Worm (Caenorhabditis elegans) whole organism, L1 larva: ENCODE data around the gene nhr-135.
A peak's percentile ranks its signal among the peaks of the same experiment; 100 is the strongest.

Source experiments
- F16B12.6 ChIP-seq: fragments of 150-350 bp; optimal IDR thresholded peaks from 2 replicates; lab custom pipeline; 2014; ENCODE audit warnings: missing biosample characterization, missing genetic modification characterization
- alr-1 ChIP-seq: fragments of 200-800 bp; sonication (Bioruptor generic); optimal IDR thresholded peaks from 2 replicates; lab custom pipeline; 2018; ENCODE audit warnings: borderline replicate concordance, mild to moderate bottlenecking, missing genetic modification characterization, missing compliant biosample characterization
- ama-1 ChIP-seq: fragments of 150-350 bp; optimal IDR thresholded peaks from 2 replicates; lab custom pipeline; 2014
- ceh-8 ChIP-seq: fragments of 200-800 bp; sonication (Bioruptor generic); optimal IDR thresholded peaks from 2 replicates; lab custom pipeline; 2018; ENCODE audit warnings: mild to moderate bottlenecking, missing genetic modification characterization, moderate library complexity, missing compliant biosample characterization
- ceh-88 ChIP-seq: fragments of 200-800 bp; sonication (Bioruptor generic); IDR thresholded peaks from 2 replicates; pipeline ENCODE4 v1.3.6; 2022; ENCODE audit warnings: missing genetic modification characterization, missing compliant biosample characterization
- ceh-90 ChIP-seq: sonication (generic microtip); optimal IDR thresholded peaks from 2 replicates; lab custom pipeline; 2016; ENCODE audit warnings: missing genetic modification characterization, missing compliant biosample characterization
- dpl-1 ChIP-seq, 3 experiments: fragments of 150-350 bp in 2 of 3; sonication (generic microtip) in 1 of 3; optimal IDR thresholded peaks; 2 replicates each; lab custom pipeline; 2014 to 2017; ENCODE audit warnings: missing biosample characterization in 3 of 3, missing genetic modification characterization in 3 of 3, missing genetic modification reagents in 3 of 3
- efl-1 ChIP-seq, 4 experiments: fragments of 150-350 bp; optimal IDR thresholded peaks in 3 of 4; peaks in 1 of 4; 1 replicate in 1 of 4; 2 replicates in 3 of 4; lab custom pipeline; 2014; ENCODE audit warnings: missing biosample characterization in 2 of 4, missing genetic modification characterization in 2 of 4, missing genetic modification reagents in 2 of 4
- egl-13 ChIP-seq: sonication (generic microtip); optimal IDR thresholded peaks from 2 replicates; lab custom pipeline; 2016; ENCODE audit warnings: missing genotype, missing genetic modification reagents, missing genetic modification characterization, missing compliant biosample characterization
- elt-2 ChIP-seq: sonication (generic microtip); optimal IDR thresholded peaks from 2 replicates; lab custom pipeline; 2016; ENCODE audit warnings: missing genetic modification characterization, mild to moderate bottlenecking, inconsistent platforms, missing compliant biosample characterization, missing genetic modification reagents
- fkh-4 ChIP-seq: sonication (generic microtip); optimal IDR thresholded peaks from 2 replicates; lab custom pipeline; 2016; ENCODE audit warnings: missing compliant biosample characterization, missing genetic modification characterization, borderline replicate concordance
- fkh-8 ChIP-seq: sonication (generic microtip); optimal IDR thresholded peaks from 2 replicates; lab custom pipeline; 2016; ENCODE audit warnings: mild to moderate bottlenecking, missing genetic modification characterization, missing compliant biosample characterization
- hlh-17 ChIP-seq: fragments of 200-800 bp; sonication (Bioruptor generic); optimal IDR thresholded peaks from 2 replicates; lab custom pipeline; 2018; ENCODE audit warnings: missing genetic modification characterization, mild to moderate bottlenecking, missing compliant biosample characterization, moderate library complexity, borderline replicate concordance
- lin-15B ChIP-seq: fragments of 150-350 bp; sonication (generic microtip); optimal IDR thresholded peaks from 3 replicates; lab custom pipeline; 2014; ENCODE audit warnings: missing biosample characterization, missing genetic modification characterization
- lin-39 ChIP-seq: fragments of 150-350 bp; optimal IDR thresholded peaks from 2 replicates; lab custom pipeline; 2014; ENCODE audit warnings: missing biosample characterization, missing genetic modification reagents, missing genetic modification characterization
- mab-9 ChIP-seq: fragments of 200-800 bp; sonication (Bioruptor generic); IDR thresholded peaks from 2 replicates; pipeline ENCODE4 v1.3.6; 2022; ENCODE audit warnings: missing genetic modification reagents, missing genetic modification characterization, missing compliant biosample characterization
- mep-1 ChIP-seq: fragments of 150-350 bp; optimal IDR thresholded peaks from 2 replicates; lab custom pipeline; 2014; ENCODE audit warnings: missing biosample characterization, missing genetic modification characterization
- nhr-12 ChIP-seq: sonication (generic microtip); optimal IDR thresholded peaks from 2 replicates; lab custom pipeline; 2017; ENCODE audit warnings: missing biosample characterization, missing genetic modification characterization
- nhr-19 ChIP-seq: fragments of 200-800 bp; sonication (Bioruptor generic); conservative IDR thresholded peaks from 2 replicates; pipeline ENCODE4 v1.3.6; 2022; ENCODE audit warnings: missing genetic modification characterization, missing compliant biosample characterization
- nhr-20 ChIP-seq: sonication (generic microtip); optimal IDR thresholded peaks from 2 replicates; lab custom pipeline; 2016; ENCODE audit warnings: mild to moderate bottlenecking, missing genetic modification characterization, missing compliant biosample characterization
- nhr-47 ChIP-seq: sonication (generic microtip); optimal IDR thresholded peaks from 2 replicates; lab custom pipeline; 2016; ENCODE audit warnings: mild to moderate bottlenecking, missing genetic modification characterization, moderate library complexity, missing compliant biosample characterization
- nhr-71 ChIP-seq: sonication (generic microtip); optimal IDR thresholded peaks from 2 replicates; lab custom pipeline; 2016; ENCODE audit warnings: mild to moderate bottlenecking, missing genetic modification characterization, moderate library complexity, missing compliant biosample characterization
- nhr-76 ChIP-seq: sonication (generic microtip); optimal IDR thresholded peaks from 2 replicates; lab custom pipeline; 2017; ENCODE audit warnings: missing biosample characterization, missing genetic modification characterization
- nhr-85 ChIP-seq: sonication (generic microtip); peaks from one replicate; lab custom pipeline; 2016; ENCODE audit warnings: missing genetic modification characterization, inconsistent platforms, missing compliant biosample characterization
- nhr-90 ChIP-seq: sonication (generic microtip); optimal IDR thresholded peaks from 2 replicates; lab custom pipeline; 2016; ENCODE audit warnings: mild to moderate bottlenecking, missing genetic modification characterization, missing compliant biosample characterization; ENCODE audit not compliant: poor library complexity
- skn-1 ChIP-seq: fragments of 150-350 bp; optimal IDR thresholded peaks from 2 replicates; lab custom pipeline; 2014; ENCODE audit warnings: missing biosample characterization, missing genetic modification characterization
- sox-4 ChIP-seq: sonication (generic microtip); optimal IDR thresholded peaks from 2 replicates; lab custom pipeline; 2016; ENCODE audit warnings: missing genetic modification characterization, missing compliant biosample characterization
- sup-37 ChIP-seq: fragments of 200-800 bp; sonication (Bioruptor generic); optimal IDR thresholded peaks from 2 replicates; lab custom pipeline; 2018; ENCODE audit warnings: mild to moderate bottlenecking, missing genetic modification characterization, missing compliant biosample characterization
- tlp-1 ChIP-seq: fragments of 150-350 bp; optimal IDR thresholded peaks from 2 replicates; lab custom pipeline; 2014; ENCODE audit warnings: missing biosample characterization, missing genetic modification characterization
- unc-86 ChIP-seq: sonication (generic microtip); optimal IDR thresholded peaks from 2 replicates; lab custom pipeline; 2016; ENCODE audit warnings: missing genetic modification characterization, missing compliant biosample characterization
- unc-98 ChIP-seq: fragments of 200-800 bp; sonication (Bioruptor generic); IDR thresholded peaks from 2 replicates; pipeline ENCODE4 v1.3.6; 2022; ENCODE audit warnings: missing genetic modification characterization, missing compliant biosample characterization
- xbp-1 ChIP-seq: sonication (generic microtip); optimal IDR thresholded peaks from 2 replicates; lab custom pipeline; 2016; ENCODE audit warnings: missing genetic modification characterization, missing compliant biosample characterization
- zip-4 ChIP-seq: fragments of 200-800 bp; sonication (Bioruptor generic); optimal IDR thresholded peaks from 2 replicates; lab custom pipeline; 2018; ENCODE audit warnings: mild to moderate bottlenecking, missing genetic modification characterization, moderate library complexity, missing compliant biosample characterization
- ztf-11 ChIP-seq, 2 experiments: sonication (generic microtip); optimal IDR thresholded peaks; 2 replicates each; lab custom pipeline; 2016 to 2017; ENCODE audit warnings: missing genetic modification characterization in 2 of 2, missing biosample characterization in 1 of 2, missing compliant biosample characterization in 1 of 2

nhr-135 gene

ce11 chrV:7140368-7140767, 46.8 kb upstream of the nhr-135 start:
- TF ChIP-seq sup-37, result no peak
- TF ChIP-seq unc-98 (GFP tag; lab: Robert Waterston, UW), result no peak
- TF ChIP-seq nhr-76 (tag; lab: Kevin White, UChicago), result no peak
- no peak for TF ChIP-seq nhr-47 (tag; lab: Kevin White, UChicago)
- no peak for TF ChIP-seq efl-1 (optimal IDR thresholded peaks at IDR 0.05; lab: Kevin White, UChicago)
- peak in 1 of 2 experiments; percentile 20 for TF ChIP-seq efl-1 (GFP tag; optimal IDR thresholded peaks at IDR 0.05 in 1 of 2; lab: Kevin White, UChicago)
- TF ChIP-seq fkh-8 (tag; lab: Kevin White, UChicago), result peak; percentile 29
- TF ChIP-seq nhr-71 (tag; lab: Kevin White, UChicago), result peak; percentile 14
- TF ChIP-seq nhr-90 (tag; lab: Kevin White, UChicago), result no peak
- no peak for TF ChIP-seq F16B12.6 (tag; lab: Kevin White, UChicago)
- TF ChIP-seq nhr-20 (tag; lab: Kevin White, UChicago), result peak; percentile 14
- no peak for TF ChIP-seq skn-1
- peak; percentile 33 for TF ChIP-seq nhr-19
- no peak for TF ChIP-seq xbp-1 (tag; lab: Kevin White, UChicago)

- TF ChIP-seq nhr-71 (tag; lab: Kevin White, UChicago) (no peak), unc-86 (tag; lab: Kevin White, UChicago) (no peak), egl-13 (tag; lab: Kevin White, UChicago) (no peak), sox-4 (no peak), lin-39 (no peak), ceh-88 (GFP tag; lab: Robert Waterston, UW) (no peak), zip-4 (GFP tag; lab: Kevin White, UChicago) (no peak), nhr-20 (tag; lab: Kevin White, UChicago) (no peak), nhr-85 (tag; lab: Kevin White, UChicago) (no peak), ztf-11 (tag; optimal IDR thresholded peaks at IDR 0.05; lab: Kevin White, UChicago) (no peak), fkh-4 (tag; lab: Kevin White, UChicago) (no peak), mab-9 (GFP tag; lab: Robert Waterston, UW) (no peak), ceh-8 (GFP tag; lab: Kevin White, UChicago) (no peak), nhr-12 (no peak)
Observed at ce11 chrV:7138320-7138719, 44.8 kb upstream of the nhr-135 start, which contains the start of gene str-112. str-112 (minus strand) TSS chrV:7138420.

ce11 chrV:7136859-7137258, 43.3 kb upstream of the nhr-135 start:
- TF ChIP-seq ceh-90 (tag; lab: Kevin White, UChicago) (no peak), mep-1 (tag; lab: Kevin White, UChicago) (no peak)
- TF ChIP-seq, all 84 proteins: peak for 0

ce11 chrV:7133963-7134362, 40.4 kb upstream of the nhr-135 start, which contains the start of gene F10D2.16:
F10D2.16 (plus strand) TSS chrV:7134263.
- TF ChIP-seq ama-1 (no peak), hlh-17 (GFP tag; lab: Kevin White, UChicago) (no peak), nhr-71 (tag; lab: Kevin White, UChicago) (no peak), efl-1 (optimal IDR thresholded peaks at IDR 0.05; lab: Kevin White, UChicago) (no peak), efl-1 (GFP tag; optimal IDR thresholded peaks at IDR 0.05 in 1 of 2; lab: Kevin White, UChicago) (peak in 1 of 2 experiments; percentile 39), elt-2 (tag; lab: Kevin White, UChicago) (no peak), fkh-4 (tag; lab: Kevin White, UChicago) (no peak)

- no peak for TF ChIP-seq dpl-1 (GFP tag; optimal IDR thresholded peaks at IDR 0.05; lab: Kevin White, UChicago)
- no peak for TF ChIP-seq nhr-90 (tag; lab: Kevin White, UChicago)
- no peak for TF ChIP-seq nhr-20 (tag; lab: Kevin White, UChicago)
- no peak for TF ChIP-seq tlp-1 (tag; lab: Kevin White, UChicago)
- TF ChIP-seq alr-1 (tag; lab: Kevin White, UChicago), result no peak
- no peak for TF ChIP-seq lin-15B (tag; lab: Kevin White, UChicago)
- TF ChIP-seq zip-4 (GFP tag; lab: Kevin White, UChicago), result no peak
Observed at ce11 chrV:7132248-7132647, 38.7 kb upstream of the nhr-135 start, which contains the start of gene sre-10. sre-10 (plus strand) TSS chrV:7132548.
